Worm (Caenorhabditis elegans): ENCODE measurements around the gene nhr-161.

DNA sequence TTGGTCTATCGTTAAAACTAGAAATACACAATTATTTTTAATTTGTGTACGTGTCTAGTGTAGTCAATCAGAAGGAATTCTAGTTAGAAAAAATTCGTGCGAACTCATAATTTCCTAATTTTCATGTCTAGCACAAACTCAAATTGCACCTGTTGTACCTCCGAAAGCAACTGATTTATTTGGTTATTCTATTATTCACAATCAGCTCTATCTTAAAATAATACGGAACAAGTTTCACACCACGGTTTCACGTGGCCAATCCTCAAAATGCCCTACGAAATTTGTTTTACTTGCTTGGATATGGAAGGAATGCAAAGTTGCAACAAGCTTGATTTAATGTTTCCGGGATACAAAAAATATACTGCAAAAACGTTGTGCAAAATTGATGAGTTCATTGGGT lies 29.9 kb upstream of the nhr-161 start, which contains the start of gene srw-127:
- TF ChIP-seq pqm-1 (tag; optimal IDR thresholded peaks at IDR 0.05) (no peak), unc-86 (tag; optimal IDR thresholded peaks at IDR 0.05) (no peak), grh-1 (GFP tag; IDR thresholded peaks at IDR 0.05) (no peak)

Measured in whole organism, L1 larva.